Worm (Caenorhabditis elegans) whole organism, mixed stage, embryonic: ENCODE measurements around the gene C48A7.16.

ENCODE experiments used
- M03D4.4 ChIP-seq: sonication (generic microtip); optimal IDR thresholded peaks from 2 replicates; lab custom pipeline; 2017; ENCODE audit warnings: mild to moderate bottlenecking, missing genetic modification characterization, missing compliant biosample characterization
- ceh-39 ChIP-seq: fragments of 150-350 bp; optimal IDR thresholded peaks from 2 replicates; lab custom pipeline; 2014; ENCODE audit warnings: missing biosample characterization, missing genetic modification characterization
- ceh-83 ChIP-seq: fragments of 200-800 bp; sonication (Bioruptor generic); optimal IDR thresholded peaks from 2 replicates; lab custom pipeline; 2018; ENCODE audit warnings: mild to moderate bottlenecking, missing genetic modification characterization, missing compliant biosample characterization
- ces-1 ChIP-seq: fragments of 150-350 bp; optimal IDR thresholded peaks from 2 replicates; lab custom pipeline; 2014; ENCODE audit warnings: missing biosample characterization, missing genetic modification reagents, missing genetic modification characterization
- cnd-1 ChIP-seq: fragments of 200-800 bp; sonication (Bioruptor generic); optimal IDR thresholded peaks from 2 replicates; lab custom pipeline; 2018; ENCODE audit warnings: mild to moderate bottlenecking, missing genetic modification characterization, missing compliant biosample characterization
- drap-1 ChIP-seq: fragments of 200-800 bp; sonication (Bioruptor generic); optimal IDR thresholded peaks from 3 replicates; lab custom pipeline; 2018; ENCODE audit warnings: mild to moderate bottlenecking, missing genetic modification characterization, missing compliant biosample characterization
- elt-3 ChIP-seq: fragments of 150-350 bp; optimal IDR thresholded peaks from 2 replicates; lab custom pipeline; 2014; ENCODE audit warnings: missing biosample characterization, missing genetic modification characterization
- flh-1 ChIP-seq: fragments of 200-800 bp; sonication (Bioruptor generic); optimal IDR thresholded peaks from 2 replicates; lab custom pipeline; 2018; ENCODE audit warnings: mild to moderate bottlenecking, missing genetic modification characterization, moderate library complexity, missing compliant biosample characterization
- ham-2 ChIP-seq: fragments of 200-800 bp; sonication (Bioruptor generic); optimal IDR thresholded peaks from 2 replicates; lab custom pipeline; 2018; ENCODE audit warnings: mild to moderate bottlenecking, missing genetic modification characterization, missing compliant biosample characterization
- hlh-1 ChIP-seq: fragments of 150-350 bp; optimal IDR thresholded peaks from 2 replicates; lab custom pipeline; 2014; ENCODE audit warnings: missing biosample characterization, missing genetic modification reagents, missing genetic modification characterization
- lin-13 ChIP-seq: fragments of 150-350 bp; optimal IDR thresholded peaks from 2 replicates; lab custom pipeline; 2014; ENCODE audit warnings: missing biosample characterization, missing genetic modification characterization
- lin-32 ChIP-seq: fragments of 200-800 bp; sonication (Bioruptor generic); optimal IDR thresholded peaks from 2 replicates; lab custom pipeline; 2018; ENCODE audit warnings: mild to moderate bottlenecking, missing genetic modification characterization, missing compliant biosample characterization
- lsy-2 ChIP-seq: fragments of 150-350 bp; optimal IDR thresholded peaks from 2 replicates; lab custom pipeline; 2014; ENCODE audit warnings: missing biosample characterization, missing genetic modification characterization
- mab-5 ChIP-seq: fragments of 150-350 bp; optimal IDR thresholded peaks from 2 replicates; lab custom pipeline; 2014; ENCODE audit warnings: missing biosample characterization, missing genetic modification characterization
- mep-1 ChIP-seq: fragments of 150-350 bp; optimal IDR thresholded peaks from 2 replicates; lab custom pipeline; 2017; ENCODE audit warnings: missing biosample characterization, missing genetic modification reagents, missing genetic modification characterization, inconsistent platforms
- mls-2 ChIP-seq: sonication (generic microtip); optimal IDR thresholded peaks from 2 replicates; lab custom pipeline; 2016; ENCODE audit warnings: mild to moderate bottlenecking, missing genetic modification characterization, moderate library complexity, missing compliant biosample characterization
- nhr-12 ChIP-seq: fragments of 150-350 bp; optimal IDR thresholded peaks from 2 replicates; lab custom pipeline; 2014; ENCODE audit warnings: missing biosample characterization, missing genetic modification characterization
- nhr-2 ChIP-seq: fragments of 150-350 bp; optimal IDR thresholded peaks from 2 replicates; lab custom pipeline; 2014; ENCODE audit warnings: missing biosample characterization, missing genetic modification characterization
- nhr-237 ChIP-seq: fragments of 150-350 bp; optimal IDR thresholded peaks from 2 replicates; lab custom pipeline; 2014; ENCODE audit warnings: missing biosample characterization, missing genetic modification characterization
- nhr-28 ChIP-seq: fragments of 150-350 bp; optimal IDR thresholded peaks from 2 replicates; lab custom pipeline; 2014; ENCODE audit warnings: missing biosample characterization, missing genetic modification characterization
- nhr-76 ChIP-seq: sonication (generic microtip); optimal IDR thresholded peaks from 2 replicates; lab custom pipeline; 2017; ENCODE audit warnings: missing biosample characterization, missing genetic modification characterization
- pha-4 ChIP-seq: fragments of 150-350 bp; optimal IDR thresholded peaks from 2 replicates; lab custom pipeline; 2018; ENCODE audit warnings: missing biosample characterization, missing genetic modification reagents, missing genetic modification characterization
- sem-2 ChIP-seq: fragments of 200-800 bp; sonication (Bioruptor generic); optimal IDR thresholded peaks from 2 replicates; lab custom pipeline; 2018; ENCODE audit warnings: mild to moderate bottlenecking, missing genetic modification characterization, missing compliant biosample characterization
- snpc-4 ChIP-seq: fragments of 150-350 bp; optimal IDR thresholded peaks from 2 replicates; lab custom pipeline; 2014; ENCODE audit warnings: missing biosample characterization, missing genetic modification characterization
- sptf-1 ChIP-seq: sonication (generic microtip); optimal IDR thresholded peaks from 2 replicates; lab custom pipeline; 2017; ENCODE audit warnings: mild to moderate bottlenecking, missing genetic modification characterization, moderate library complexity, missing compliant biosample characterization
- tbx-8 ChIP-seq: fragments of 200-800 bp; sonication (Bioruptor generic); optimal IDR thresholded peaks from 2 replicates; lab custom pipeline; 2018; ENCODE audit warnings: mild to moderate bottlenecking, missing genetic modification characterization, moderate library complexity, missing compliant biosample characterization
- unc-120 ChIP-seq: sonication (generic microtip); optimal IDR thresholded peaks from 2 replicates; lab custom pipeline; 2017; ENCODE audit warnings: missing genetic modification characterization, missing compliant biosample characterization; ENCODE audit not compliant: poor library complexity, severe bottlenecking
- unc-39 ChIP-seq: fragments of 150-350 bp; optimal IDR thresholded peaks from 2 replicates; lab custom pipeline; 2014; ENCODE audit warnings: missing biosample characterization, missing genetic modification characterization
- unc-62 ChIP-seq: fragments of 150-350 bp; optimal IDR thresholded peaks from 2 replicates; lab custom pipeline; 2014; ENCODE audit warnings: missing biosample characterization, missing genetic modification reagents, missing genetic modification characterization
- zip-8 ChIP-seq: fragments of 150-350 bp; optimal IDR thresholded peaks from 2 replicates; lab custom pipeline; 2014; ENCODE audit warnings: missing biosample characterization, missing genetic modification characterization

Gene C48A7.16

DNA sequence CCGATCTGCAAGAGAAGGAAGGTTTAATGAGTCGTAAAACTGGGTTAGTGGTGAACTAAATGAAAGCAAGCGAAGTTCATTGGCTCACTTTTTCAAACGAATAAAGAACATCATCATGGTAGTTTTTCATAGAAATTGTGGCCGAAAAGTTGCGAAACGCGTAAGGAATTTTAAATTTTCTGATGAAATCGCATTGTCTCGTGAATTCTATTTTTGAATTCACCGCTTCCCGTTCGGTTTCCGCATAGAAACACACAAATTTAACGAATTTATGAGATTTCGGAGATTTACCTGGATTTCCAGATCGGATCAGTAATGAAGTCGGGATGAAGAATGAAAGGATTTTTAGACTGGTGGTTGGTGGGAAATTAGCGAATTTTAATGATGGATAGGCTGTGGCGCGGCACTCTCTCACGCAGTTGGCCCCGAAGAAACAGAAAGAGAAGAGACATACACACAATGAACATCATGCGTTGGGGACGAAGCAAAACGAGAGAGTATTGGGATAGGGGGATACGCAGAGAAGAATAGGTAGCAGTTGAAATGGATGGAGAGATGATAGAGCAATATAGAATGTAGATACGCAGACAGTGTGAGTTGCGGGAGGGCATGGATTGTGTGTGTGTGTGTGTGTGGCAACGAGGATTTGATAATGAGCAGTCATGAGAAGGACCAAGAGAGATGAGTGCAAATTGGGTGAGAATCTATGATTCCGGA is 18.3 kb upstream of the C48A7.16 start:
- TF ChIP-seq nhr-28 (tag; lab: Kevin White, UChicago) (no peak), mls-2 (peak; percentile 76), drap-1 (GFP tag; lab: Kevin White, UChicago) (peak; percentile 34), pha-4 (tag; lab: Kevin White, UChicago) (peak; percentile 53), mep-1 (tag; lab: Kevin White, UChicago) (peak; percentile 33), flh-1 (GFP tag; lab: Kevin White, UChicago) (no peak), unc-39 (no peak), ham-2 (GFP tag; lab: Kevin White, UChicago) (peak; percentile 60), lin-13 (peak; percentile 21), ceh-39 (no peak), nhr-237 (peak; percentile 41), sptf-1 (tag; lab: Kevin White, UChicago) (peak; percentile 41), unc-62 (GFP tag; lab: Kevin White, UChicago) (peak; percentile 90), snpc-4 (tag; lab: Kevin White, UChicago) (no peak), cnd-1 (tag; lab: Kevin White, UChicago) (no peak), sem-2 (GFP tag; lab: Kevin White, UChicago) (no peak), elt-3 (tag; lab: Kevin White, UChicago) (no peak), unc-120 (tag; lab: Kevin White, UChicago) (peak; percentile 61), nhr-2 (tag; lab: Kevin White, UChicago) (no peak), tbx-8 (no peak), ces-1 (GFP tag; lab: Kevin White, UChicago) (peak; percentile 83), nhr-12 (tag; lab: Kevin White, UChicago) (no peak)

DNA sequence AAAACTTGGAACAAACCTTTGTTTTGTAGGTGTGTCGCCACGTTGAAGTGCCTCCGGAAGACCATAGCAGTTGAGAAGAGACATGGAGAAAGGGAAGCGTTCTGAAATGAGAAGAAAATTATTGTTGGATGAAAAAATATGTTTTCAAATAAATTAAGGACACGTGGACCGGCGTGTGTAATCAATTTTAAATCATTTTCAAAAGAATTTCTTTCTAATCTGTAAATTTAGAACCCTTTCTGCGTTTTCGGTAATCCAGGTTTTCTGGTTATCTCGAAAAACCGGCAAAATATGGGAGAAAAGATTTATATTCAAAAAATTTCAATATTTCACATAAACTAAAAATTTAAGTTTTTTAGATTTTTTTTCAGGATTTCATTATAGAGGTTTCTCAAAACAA is 16.4 kb upstream of the C48A7.16 start, which contains the start of gene mob-3:
Gene mob-3, minus strand, starts transcription at position 101 of the 400 bp plus-strand sequence.
- TF ChIP-seq nhr-12 (tag; lab: Kevin White, UChicago) (no peak), nhr-2 (tag; lab: Kevin White, UChicago) (no peak), drap-1 (GFP tag; lab: Kevin White, UChicago) (no peak), ces-1 (GFP tag; lab: Kevin White, UChicago) (no peak)

DNA sequence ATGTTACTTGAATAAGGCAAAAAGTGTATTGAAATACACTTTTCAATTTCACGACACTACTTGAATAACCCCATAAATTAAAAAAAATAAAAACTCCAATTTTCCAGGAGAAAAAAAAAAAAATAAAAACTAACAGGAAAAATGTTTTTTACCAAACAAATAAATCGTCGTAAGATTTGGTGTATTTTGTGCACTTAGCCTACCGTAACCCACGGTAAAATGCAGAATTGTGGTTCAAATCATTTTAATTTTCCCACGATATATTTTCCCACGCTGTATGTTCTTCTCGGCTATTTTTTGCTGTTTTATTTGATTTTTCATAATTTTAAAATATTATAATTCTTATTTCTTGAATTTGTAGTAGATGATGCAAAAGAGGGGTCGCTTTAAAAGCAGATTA is 15.6 kb upstream of the C48A7.16 start:
- TF ChIP-seq lsy-2 (peak; percentile 63), pha-4 (tag; lab: Kevin White, UChicago) (no peak), M03D4.4 (no peak), elt-3 (tag; lab: Kevin White, UChicago) (no peak)

DNA sequence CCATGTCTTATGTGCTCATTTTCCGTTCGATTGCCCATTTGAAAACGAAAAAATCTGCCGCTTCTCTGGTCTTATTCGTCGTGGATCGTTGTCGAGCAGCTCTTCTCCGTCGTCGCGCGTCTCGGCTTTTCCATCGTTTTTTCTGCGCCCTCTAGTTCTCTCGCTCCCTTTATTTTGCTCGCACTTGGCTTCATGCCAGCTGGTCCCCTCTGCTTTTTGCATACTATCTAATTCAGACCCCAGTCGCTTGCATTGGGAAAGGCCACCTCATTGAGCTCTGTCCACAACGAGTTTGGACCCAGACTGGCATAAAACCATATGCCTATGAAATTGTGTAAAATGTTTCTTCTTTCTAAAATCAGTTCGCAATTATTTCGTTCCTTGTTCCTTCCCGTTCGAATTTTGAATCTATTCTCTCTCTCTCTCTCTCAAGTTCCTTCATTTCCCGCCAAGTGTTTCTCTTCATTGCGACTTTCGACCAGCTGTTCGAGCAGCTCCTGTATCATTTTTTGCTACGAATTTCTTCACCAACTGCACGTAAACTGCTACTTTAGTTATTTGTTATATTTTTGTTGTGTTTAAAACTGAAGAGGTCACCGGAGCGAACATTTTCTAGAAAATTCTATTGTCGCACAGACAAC is 15.0 kb upstream of the C48A7.16 start:
- TF ChIP-seq sptf-1 (tag; lab: Kevin White, UChicago) (no peak), elt-3 (tag; lab: Kevin White, UChicago) (no peak), unc-39 (no peak), ceh-83 (GFP tag; lab: Kevin White, UChicago) (no peak), ces-1 (GFP tag; lab: Kevin White, UChicago) (peak; percentile 25), hlh-1 (peak; percentile 95), snpc-4 (tag; lab: Kevin White, UChicago) (no peak), tbx-8 (no peak), nhr-76 (no peak), nhr-2 (tag; lab: Kevin White, UChicago) (no peak), unc-120 (tag; lab: Kevin White, UChicago) (peak; percentile 54), mab-5 (tag; lab: Kevin White, UChicago) (no peak), zip-8 (no peak), lin-32 (no peak)
